Worm (Caenorhabditis elegans): ENCODE measurements around the gene srh-11.

Gene srh-11

DNA sequence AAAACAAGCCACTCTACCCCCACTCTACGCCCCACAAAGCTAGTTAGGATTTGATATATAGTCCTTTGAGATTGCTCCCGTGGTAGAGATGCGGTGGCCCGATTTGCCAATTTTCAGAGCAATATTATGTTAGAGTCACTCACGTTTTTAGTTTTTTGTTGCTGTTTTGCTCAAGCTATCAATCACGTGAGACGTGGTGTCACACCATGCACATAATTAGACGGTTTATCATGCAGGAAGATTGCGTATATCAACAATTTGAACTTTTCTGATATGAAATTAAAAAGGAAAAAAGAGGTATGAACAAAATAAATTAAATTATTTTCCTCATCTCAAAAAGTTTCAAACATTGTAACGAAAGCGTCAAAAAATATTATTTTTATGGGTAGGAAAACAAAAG, 37.5 kb upstream of the srh-11 start:
- no peak for TF ChIP-seq sem-2 (GFP tag; optimal IDR thresholded peaks at IDR 0.05)
- no peak for TF ChIP-seq elt-1 (tag; optimal IDR thresholded peaks at IDR 0.05; ENCODE audit: borderline replicate concordance, insufficient read depth)
- TF ChIP-seq mab-5 (tag; optimal IDR thresholded peaks at IDR 0.05) = no peak
- TF ChIP-seq ceh-43 (GFP tag; optimal IDR thresholded peaks at IDR 0.05) = no peak
- no peak for TF ChIP-seq sptf-1 (tag; optimal IDR thresholded peaks at IDR 0.05)
- TF ChIP-seq blmp-1 (tag; optimal IDR thresholded peaks at IDR 0.05) = no peak
- TF ChIP-seq ham-2 (GFP tag; optimal IDR thresholded peaks at IDR 0.05) = no peak
- TF ChIP-seq ces-1 (GFP tag; optimal IDR thresholded peaks at IDR 0.05) = no peak
- TF ChIP-seq mep-1 (tag; optimal IDR thresholded peaks at IDR 0.05) = no peak
- no peak for TF ChIP-seq ceh-39 (tag; optimal IDR thresholded peaks at IDR 0.05)
- no peak for TF ChIP-seq ceh-83 (GFP tag; optimal IDR thresholded peaks at IDR 0.05)
- no peak for TF ChIP-seq bed-3 (GFP tag; optimal IDR thresholded peaks at IDR 0.05)

DNA sequence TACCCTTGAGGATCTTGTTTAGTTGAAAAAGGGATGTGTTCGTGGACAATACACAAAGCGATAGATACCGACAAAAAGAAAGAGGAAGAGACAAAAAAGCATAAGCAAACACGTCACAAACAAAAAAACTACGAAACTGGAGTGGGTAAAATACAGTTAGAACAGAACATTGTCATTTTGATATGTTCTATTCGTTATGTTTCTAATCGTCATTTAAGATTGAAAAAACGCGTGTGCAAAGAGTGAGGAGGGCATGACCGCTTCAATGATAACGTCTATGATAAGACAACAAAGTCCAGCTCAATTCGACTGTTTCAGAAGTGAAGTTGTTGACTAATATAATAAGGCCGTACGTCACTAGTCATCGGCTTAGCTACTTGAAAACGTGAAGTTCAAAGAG, 36.5 kb upstream of the srh-11 start:
- TF ChIP-seq nhr-237 (tag; optimal IDR thresholded peaks at IDR 0.05) (no peak), drap-1 (GFP tag; optimal IDR thresholded peaks at IDR 0.05) (no peak), lin-13 (tag; optimal IDR thresholded peaks at IDR 0.05) (no peak), hlh-1 (tag; optimal IDR thresholded peaks at IDR 0.05) (no peak), sem-2 (GFP tag; optimal IDR thresholded peaks at IDR 0.05) (no peak), unc-120 (tag; optimal IDR thresholded peaks at IDR 0.05; ENCODE audit: poor library complexity, severe bottlenecking) (no peak), bed-3 (GFP tag; optimal IDR thresholded peaks at IDR 0.05) (no peak), nhr-76 (tag; optimal IDR thresholded peaks at IDR 0.05) (no peak), ces-1 (GFP tag; optimal IDR thresholded peaks at IDR 0.05) (no peak), mep-1 (tag; optimal IDR thresholded peaks at IDR 0.05) (no peak), mab-5 (tag; optimal IDR thresholded peaks at IDR 0.05) (no peak), blmp-1 (tag; optimal IDR thresholded peaks at IDR 0.05) (no peak), M03D4.4 (tag; optimal IDR thresholded peaks at IDR 0.05) (no peak), mls-2 (tag; optimal IDR thresholded peaks at IDR 0.05) (no peak), unc-62 (GFP tag; optimal IDR thresholded peaks at IDR 0.05) (no peak), ham-2 (GFP tag; optimal IDR thresholded peaks at IDR 0.05) (no peak), ztf-11 (tag; optimal IDR thresholded peaks at IDR 0.05) (no peak), ceh-83 (GFP tag; optimal IDR thresholded peaks at IDR 0.05) (no peak), ceh-39 (tag; optimal IDR thresholded peaks at IDR 0.05) (no peak)

- TF ChIP-seq mab-5 (tag; optimal IDR thresholded peaks at IDR 0.05) = no peak
- TF ChIP-seq ces-1 (GFP tag; optimal IDR thresholded peaks at IDR 0.05) = no peak
- no peak for TF ChIP-seq mep-1 (tag; optimal IDR thresholded peaks at IDR 0.05)
- TF ChIP-seq ceh-83 (GFP tag; optimal IDR thresholded peaks at IDR 0.05) = no peak
- no peak for TF ChIP-seq flh-1 (GFP tag; optimal IDR thresholded peaks at IDR 0.05)
- no peak for TF ChIP-seq snpc-4 (tag; optimal IDR thresholded peaks at IDR 0.05)
- TF ChIP-seq lsy-2 (tag; optimal IDR thresholded peaks at IDR 0.05) = no peak
- TF ChIP-seq unc-120 (tag; optimal IDR thresholded peaks at IDR 0.05; ENCODE audit: poor library complexity, severe bottlenecking) = no peak
- no peak for TF ChIP-seq nhr-2 (tag; optimal IDR thresholded peaks at IDR 0.05)
- no peak for TF ChIP-seq sem-2 (GFP tag; optimal IDR thresholded peaks at IDR 0.05)
- no peak for TF ChIP-seq blmp-1 (tag; optimal IDR thresholded peaks at IDR 0.05)
- no peak for TF ChIP-seq unc-39 (tag; optimal IDR thresholded peaks at IDR 0.05)
- TF ChIP-seq hlh-1 (tag; optimal IDR thresholded peaks at IDR 0.05) = no peak
- TF ChIP-seq ceh-43 (GFP tag; optimal IDR thresholded peaks at IDR 0.05) = no peak
- no peak for TF ChIP-seq M03D4.4 (tag; optimal IDR thresholded peaks at IDR 0.05)
These were observed 35.5 kb upstream of the srh-11 start for ce11 chrX:8354284-8354784.

DNA sequence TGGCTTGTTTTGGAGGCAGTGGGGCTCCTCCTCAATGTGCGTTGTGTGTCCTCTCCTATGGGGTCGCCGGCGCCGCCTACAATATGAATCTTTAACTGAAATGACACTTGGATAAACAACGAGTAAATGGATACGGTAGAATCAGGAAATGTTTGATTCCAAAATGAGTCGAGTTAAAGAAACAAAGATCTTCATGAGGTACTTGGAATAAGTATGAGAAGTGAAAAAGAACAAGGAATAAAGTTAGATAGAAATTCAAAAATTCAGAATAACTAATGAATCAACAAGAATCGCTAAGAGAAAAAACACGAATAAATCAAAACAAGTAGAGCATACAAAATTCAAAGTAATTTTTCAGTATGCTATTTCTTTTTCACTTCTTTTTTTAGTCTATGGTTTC, 32.1 kb upstream of the srh-11 start, which contains the start of gene npr-28:
Gene npr-28, minus strand, starts transcription at position 101 of the 400 bp plus-strand sequence.
- TF ChIP-seq bed-3 (GFP tag; optimal IDR thresholded peaks at IDR 0.05) = no peak
- no peak for TF ChIP-seq nhr-237 (tag; optimal IDR thresholded peaks at IDR 0.05)
- TF ChIP-seq unc-62 (GFP tag; optimal IDR thresholded peaks at IDR 0.05) = no peak
- no peak for TF ChIP-seq nhr-28 (tag; optimal IDR thresholded peaks at IDR 0.05)
- TF ChIP-seq ham-2 (GFP tag; optimal IDR thresholded peaks at IDR 0.05) = no peak
- TF ChIP-seq sem-2 (GFP tag; optimal IDR thresholded peaks at IDR 0.05) = no peak
- TF ChIP-seq nhr-12 (tag; optimal IDR thresholded peaks at IDR 0.05) = no peak
- no peak for TF ChIP-seq unc-120 (tag; optimal IDR thresholded peaks at IDR 0.05; ENCODE audit: poor library complexity, severe bottlenecking)
- TF ChIP-seq lsy-2 (tag; optimal IDR thresholded peaks at IDR 0.05) = no peak
- TF ChIP-seq elt-1 (tag; optimal IDR thresholded peaks at IDR 0.05; ENCODE audit: borderline replicate concordance, insufficient read depth) = no peak
- no peak for TF ChIP-seq mab-5 (tag; optimal IDR thresholded peaks at IDR 0.05)

DNA sequence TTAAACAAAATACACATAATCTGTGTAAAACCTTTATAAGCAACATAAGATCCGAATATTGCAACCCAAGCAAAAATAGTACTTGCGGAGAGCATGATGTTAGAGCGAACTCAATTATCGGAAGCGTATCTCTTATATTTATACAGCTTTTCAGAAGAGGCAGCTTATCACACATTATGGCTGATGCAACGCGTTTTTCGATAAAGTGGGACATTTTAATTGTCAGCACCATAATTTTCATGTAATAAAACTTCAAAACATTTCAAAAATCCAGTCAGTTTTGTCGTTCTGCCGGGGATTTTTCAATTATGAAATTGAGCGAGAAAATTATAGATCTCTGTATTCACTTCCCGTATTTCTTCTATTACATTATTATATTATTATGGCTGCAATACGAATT, 27.4 kb upstream of the srh-11 start, which contains the start of gene drd-5:
Gene drd-5, minus strand, starts transcription at position 101 of the 400 bp plus-strand sequence.
- TF ChIP-seq unc-39 (tag; optimal IDR thresholded peaks at IDR 0.05) (no peak), nhr-2 (tag; optimal IDR thresholded peaks at IDR 0.05) (no peak), sptf-1 (tag; optimal IDR thresholded peaks at IDR 0.05) (no peak), unc-62 (GFP tag; optimal IDR thresholded peaks at IDR 0.05) (no peak), elt-3 (tag; optimal IDR thresholded peaks at IDR 0.05) (no peak), hlh-1 (tag; optimal IDR thresholded peaks at IDR 0.05) (no peak), ceh-83 (GFP tag; optimal IDR thresholded peaks at IDR 0.05) (no peak), M03D4.4 (tag; optimal IDR thresholded peaks at IDR 0.05) (no peak), lin-32 (GFP tag; optimal IDR thresholded peaks at IDR 0.05) (no peak), mab-5 (tag; optimal IDR thresholded peaks at IDR 0.05) (no peak), lsy-2 (tag; optimal IDR thresholded peaks at IDR 0.05) (no peak), mls-2 (tag; optimal IDR thresholded peaks at IDR 0.05) (no peak), nhr-28 (tag; optimal IDR thresholded peaks at IDR 0.05) (no peak), cnd-1 (tag; optimal IDR thresholded peaks at IDR 0.05) (no peak), mep-1 (tag; optimal IDR thresholded peaks at IDR 0.05) (no peak), unc-120 (tag; optimal IDR thresholded peaks at IDR 0.05; ENCODE audit: poor library complexity, severe bottlenecking) (no peak), zip-8 (tag; optimal IDR thresholded peaks at IDR 0.05) (no peak)

All from whole organism, mixed stage, embryonic.